Fruit fly (Drosophila melanogaster) whole organism, prepupa: ENCODE results near the gene CG43288.
A peak's percentile ranks its signal among the peaks of the same experiment; 100 is the strongest.

ENCODE experiments used
- Blimp-1 ChIP-seq: fragments of 200-800 bp; sonication (Bioruptor generic); optimal IDR thresholded peaks from 3 replicates; lab custom pipeline; 2017; ENCODE audit warnings: missing biosample characterization, missing genetic modification characterization, mild to moderate bottlenecking, moderate library complexity, missing genetic modification reagents
- CG10631 ChIP-seq: fragments of 200-800 bp; sonication (Bioruptor generic); optimal IDR thresholded peaks from 2 replicates; lab custom pipeline; 2016; ENCODE audit warnings: missing biosample characterization, missing genetic modification characterization
- CG10669 ChIP-seq: fragments of 200-800 bp; sonication (Bioruptor generic); optimal IDR thresholded peaks from 3 replicates; lab custom pipeline; 2018; ENCODE audit warnings: missing biosample characterization, mild to moderate bottlenecking, missing genetic modification characterization, moderate library complexity
- CG11294 ChIP-seq: fragments of 200-800 bp; sonication (Bioruptor generic); IDR thresholded peaks from 2 replicates; pipeline ENCODE4 v1.3.6; 2022; ENCODE audit warnings: missing biosample characterization, missing genetic modification characterization
- CG11762 ChIP-seq: fragments of 200-800 bp; sonication (Bioruptor generic); optimal IDR thresholded peaks from 3 replicates; lab custom pipeline; 2016; ENCODE audit warnings: missing biosample characterization, missing genetic modification characterization; ENCODE audit not compliant: insufficient read depth
- CG16779 ChIP-seq: fragments of 200-800 bp; sonication (Bioruptor generic); optimal IDR thresholded peaks from 3 replicates; lab custom pipeline; 2017; ENCODE audit warnings: missing biosample characterization, mild to moderate bottlenecking, missing genetic modification characterization
- CG31627 ChIP-seq: fragments of 200-800 bp; sonication (Bioruptor generic); optimal IDR thresholded peaks from 3 replicates; lab custom pipeline; 2016; ENCODE audit warnings: missing biosample characterization, missing genetic modification characterization
- CG32006 ChIP-seq: fragments of 200-800 bp; sonication (Bioruptor generic); optimal IDR thresholded peaks from 3 replicates; lab custom pipeline; 2017; ENCODE audit warnings: missing biosample characterization, mild to moderate bottlenecking, missing genetic modification characterization
- CG34406 ChIP-seq: fragments of 200-800 bp; sonication (Bioruptor generic); optimal IDR thresholded peaks from 3 replicates; lab custom pipeline; 2016; ENCODE audit warnings: missing biosample characterization, missing genetic modification characterization
- CG3919 ChIP-seq: fragments of 200-800 bp; sonication (Bioruptor generic); optimal IDR thresholded peaks from 3 replicates; lab custom pipeline; 2016; ENCODE audit warnings: missing biosample characterization, missing genetic modification characterization
- CG4318 ChIP-seq: fragments of 200-800 bp; sonication (Bioruptor generic); optimal IDR thresholded peaks from 3 replicates; lab custom pipeline; 2017; ENCODE audit warnings: missing biosample characterization, mild to moderate bottlenecking, missing genetic modification characterization
- CG6276 ChIP-seq: fragments of 200-800 bp; sonication (Bioruptor generic); optimal IDR thresholded peaks from 2 replicates; lab custom pipeline; 2017; ENCODE audit warnings: missing biosample characterization, mild to moderate bottlenecking, missing genetic modification characterization
- CG6792 ChIP-seq: fragments of 200-800 bp; sonication (Bioruptor generic); optimal IDR thresholded peaks from 3 replicates; lab custom pipeline; 2016; ENCODE audit warnings: missing biosample characterization, missing genetic modification characterization
- CG6808 ChIP-seq: fragments of 200-800 bp; sonication (Bioruptor generic); optimal IDR thresholded peaks from 3 replicates; lab custom pipeline; 2017; ENCODE audit warnings: missing biosample characterization, missing genetic modification characterization, mild to moderate bottlenecking, moderate library complexity, missing genetic modification reagents
- CG6854 ChIP-seq: fragments of 200-800 bp; sonication (Bioruptor generic); optimal IDR thresholded peaks from 2 replicates; lab custom pipeline; 2017; ENCODE audit warnings: missing biosample characterization, mild to moderate bottlenecking, missing genetic modification characterization
- CG8119 ChIP-seq: fragments of 200-800 bp; sonication (Bioruptor generic); IDR thresholded peaks from 3 replicates; pipeline ENCODE4 v1.3.6; 2022; ENCODE audit warnings: missing biosample characterization, missing genetic modification characterization
- CG8319 ChIP-seq: fragments of 200-800 bp; sonication (Bioruptor generic); optimal IDR thresholded peaks from 3 replicates; lab custom pipeline; 2016; ENCODE audit warnings: missing biosample characterization, missing genetic modification characterization
- CG8632 ChIP-seq: fragments of 200-800 bp; sonication (Bioruptor generic); optimal IDR thresholded peaks from 3 replicates; lab custom pipeline; 2016; ENCODE audit warnings: missing biosample characterization, missing genetic modification characterization
- Eip75B ChIP-seq: fragments of 200-800 bp; sonication (Bioruptor generic); optimal IDR thresholded peaks from 3 replicates; lab custom pipeline; 2016; ENCODE audit warnings: missing biosample characterization, missing genetic modification characterization
- Eip78C ChIP-seq: fragments of 200-800 bp; sonication (Bioruptor generic); peaks from one replicate; lab custom pipeline; 2016; ENCODE audit warnings: missing biosample characterization, missing genetic modification characterization
- Eip93F ChIP-seq: fragments of 200-800 bp; sonication (Bioruptor generic); optimal IDR thresholded peaks from 2 replicates; lab custom pipeline; 2016; ENCODE audit warnings: missing biosample characterization, mild to moderate bottlenecking, missing genetic modification characterization
- Ets96B ChIP-seq: fragments of 200-800 bp; optimal IDR thresholded peaks from 2 replicates; lab custom pipeline; 2019; ENCODE audit warnings: missing biosample characterization, mild to moderate bottlenecking, missing genetic modification characterization, moderate library complexity
- Hr38 ChIP-seq: sonication (Bioruptor generic); optimal IDR thresholded peaks from 2 replicates; lab custom pipeline; 2016; ENCODE audit warnings: missing biosample characterization, missing genetic modification characterization
- Hr39 ChIP-seq: fragments of 200-800 bp; sonication (Bioruptor generic); optimal IDR thresholded peaks from 2 replicates; lab custom pipeline; 2016; ENCODE audit warnings: missing biosample characterization, missing genetic modification characterization
- Hr4 ChIP-seq: fragments of 200-800 bp; sonication (Bioruptor generic); optimal IDR thresholded peaks from 3 replicates; lab custom pipeline; 2016; ENCODE audit warnings: missing biosample characterization, missing genetic modification characterization
- Met ChIP-seq: fragments of 200-800 bp; sonication (Bioruptor generic); optimal IDR thresholded peaks from 3 replicates; lab custom pipeline; 2016; ENCODE audit warnings: missing biosample characterization, missing genetic modification characterization
- OdsH ChIP-seq: fragments of 200-800 bp; sonication (Bioruptor generic); optimal IDR thresholded peaks from 3 replicates; lab custom pipeline; 2016; ENCODE audit warnings: missing biosample characterization, missing genetic modification characterization
- Smox ChIP-seq: fragments of 200-800 bp; sonication (Bioruptor generic); optimal IDR thresholded peaks from 3 replicates; lab custom pipeline; 2016; ENCODE audit warnings: missing biosample characterization, missing genetic modification characterization
- Sox102F ChIP-seq: fragments of 200-800 bp; sonication (Bioruptor generic); optimal IDR thresholded peaks from 2 replicates; lab custom pipeline; 2016; ENCODE audit warnings: missing biosample characterization, mild to moderate bottlenecking, missing genetic modification characterization
- Sox14 ChIP-seq: fragments of 200-800 bp; sonication (Bioruptor generic); optimal IDR thresholded peaks from 3 replicates; lab custom pipeline; 2016; ENCODE audit warnings: missing biosample characterization, missing genetic modification characterization
- achi ChIP-seq: fragments of 200-800 bp; sonication (Bioruptor generic); optimal IDR thresholded peaks from 3 replicates; lab custom pipeline; 2016; ENCODE audit warnings: missing biosample characterization, missing genetic modification characterization
- acj6 ChIP-seq: fragments of 200-800 bp; sonication (Bioruptor generic); optimal IDR thresholded peaks from 3 replicates; lab custom pipeline; 2016; ENCODE audit warnings: missing biosample characterization, missing genetic modification characterization
- cyc ChIP-seq: fragments of 200-800 bp; sonication (Bioruptor generic); optimal IDR thresholded peaks from 3 replicates; lab custom pipeline; 2016; ENCODE audit warnings: missing biosample characterization, missing genetic modification characterization
- dac ChIP-seq: fragments of 200-800 bp; sonication (Bioruptor generic); optimal IDR thresholded peaks from 2 replicates; lab custom pipeline; 2017; ENCODE audit warnings: missing biosample characterization, mild to moderate bottlenecking, missing genetic modification characterization
- dsx ChIP-seq: fragments of 200-800 bp; optimal IDR thresholded peaks from 3 replicates; lab custom pipeline; 2019; ENCODE audit warnings: missing biosample characterization, mild to moderate bottlenecking, missing genetic modification characterization, moderate library complexity; ENCODE audit not compliant: poor library complexity, severe bottlenecking
- eg ChIP-seq: fragments of 200-800 bp; sonication (Bioruptor generic); IDR thresholded peaks from 3 replicates; pipeline ENCODE4 v1.3.6; 2022; ENCODE audit warnings: missing biosample characterization, missing genetic modification characterization
- lz ChIP-seq: fragments of 200-800 bp; sonication (Bioruptor generic); optimal IDR thresholded peaks from 3 replicates; lab custom pipeline; 2016; ENCODE audit warnings: missing biosample characterization, missing genetic modification characterization
- salr ChIP-seq, 2 experiments: fragments of 200-800 bp; sonication (Bioruptor generic); optimal IDR thresholded peaks; 3 replicates each; lab custom pipeline; 2016 to 2018; ENCODE audit warnings: missing biosample characterization in 2 of 2, missing genetic modification characterization in 2 of 2, mild to moderate bottlenecking in 1 of 2
- spab ChIP-seq: fragments of 200-800 bp; sonication (Bioruptor generic); optimal IDR thresholded peaks from 2 replicates; lab custom pipeline; 2017; ENCODE audit warnings: missing biosample characterization, mild to moderate bottlenecking, missing genetic modification characterization, missing genetic modification reagents
- ss ChIP-seq, 2 experiments: fragments of 200-800 bp; sonication (Bioruptor generic); optimal IDR thresholded peaks; 2 replicates in 1 of 2; 3 replicates in 1 of 2; lab custom pipeline; 2017 to 2018; ENCODE audit warnings: mild to moderate bottlenecking in 2 of 2, missing biosample characterization in 2 of 2, missing genetic modification characterization in 2 of 2, moderate library complexity in 1 of 2
- svp ChIP-seq: fragments of 200-800 bp; sonication (Bioruptor generic); peaks from one replicate; lab custom pipeline; 2016; ENCODE audit warnings: missing biosample characterization, missing genetic modification characterization

Gene CG43288

dm6 chrX:4197463-4197862 lies 15.4 kb upstream of the CG43288 start (continued):
- TF ChIP-seq Eip75B (GFP tag; lab: Kevin White, UChicago) (peak; percentile 66), Sox102F (GFP tag; lab: Kevin White, UChicago) (peak; percentile 43), CG6792 (GFP tag; lab: Kevin White, UChicago) (peak; percentile 65), achi (GFP tag; lab: Kevin White, UChicago) (peak; percentile 75), Hr39 (GFP tag; lab: Kevin White, UChicago) (peak; percentile 57), dsx (peak; percentile 44), CG31627 (GFP tag; lab: Kevin White, UChicago) (peak; percentile 50), CG8319 (peak; percentile 52), CG11762 (GFP tag; lab: Kevin White, UChicago) (peak; percentile 61), CG6276 (GFP tag; lab: Kevin White, UChicago) (peak; percentile 17), Sox14 (GFP tag; lab: Kevin White, UChicago) (peak; percentile 66), spab (GFP tag; lab: Kevin White, UChicago) (peak; percentile 60), OdsH (GFP tag; lab: Kevin White, UChicago) (peak; percentile 76), Eip93F (GFP tag; lab: Kevin White, UChicago) (no peak), Ets96B (tag; lab: Kevin White, UChicago) (peak; percentile 70), CG16779 (tag; lab: Kevin White, UChicago) (peak; percentile 28), Smox (GFP tag; lab: Kevin White, UChicago) (peak; percentile 44), Hr38 (GFP tag; lab: Kevin White, UChicago) (no peak), CG8119 (GFP tag; lab: Robert Waterston, UW) (peak; percentile 74), CG6854 (GFP tag; lab: Kevin White, UChicago) (no peak), cyc (peak; percentile 60), CG11294 (peak; percentile 45; the same call in 1 of the 2 replicates), lz (peak; percentile 61), dac (GFP tag; lab: Kevin White, UChicago) (peak; percentile 8), svp (peak; percentile 78), CG3919 (GFP tag; lab: Kevin White, UChicago) (peak; percentile 79), CG10631 (peak; percentile 72), Met (GFP tag; lab: Kevin White, UChicago) (peak; percentile 67), CG32006 (peak; percentile 72), CG6808 (GFP tag; lab: Kevin White, UChicago) (peak; percentile 71), salr (GFP tag; optimal IDR thresholded peaks at IDR 0.05; lab: Kevin White, UChicago) (peak in 1 of 2 experiments; percentile 57), CG4318 (GFP tag; lab: Kevin White, UChicago) (peak; percentile 56), CG34406 (GFP tag; lab: Kevin White, UChicago) (peak; percentile 70), CG8632 (GFP tag; lab: Kevin White, UChicago) (peak; percentile 69), ss (GFP tag; optimal IDR thresholded peaks at IDR 0.05; lab: Kevin White, UChicago) (peak; percentile 27 to 38), acj6 (GFP tag; lab: Kevin White, UChicago) (peak; percentile 80), eg (GFP tag; lab: Robert Waterston, UW) (peak; percentile 81), CG10669 (peak; percentile 64), Blimp-1 (GFP tag; lab: Kevin White, UChicago) (no peak)

- TF ChIP-seq Eip78C (GFP tag; lab: Kevin White, UChicago) (no peak), Hr4 (no peak), dac (GFP tag; lab: Kevin White, UChicago) (no peak), Smox (GFP tag; lab: Kevin White, UChicago) (no peak), spab (GFP tag; lab: Kevin White, UChicago) (no peak), Hr38 (GFP tag; lab: Kevin White, UChicago) (no peak), salr (GFP tag; optimal IDR thresholded peaks at IDR 0.05; lab: Kevin White, UChicago) (no peak), lz (no peak)
Measured at dm6 chrX:4198769-4199168, 14.1 kb upstream of the CG43288 start.
